Fruit fly (Drosophila melanogaster) whole organism, prepupa: ENCODE results near the gene moody.
A peak's percentile ranks its signal among the peaks of the same experiment; 100 is the strongest.

Source experiments
- CG8119 ChIP-seq: fragments of 200-800 bp; sonication (Bioruptor generic); IDR thresholded peaks from 3 replicates; pipeline ENCODE4 v1.3.6; 2022; ENCODE audit warnings: missing biosample characterization, missing genetic modification characterization
- CG8319 ChIP-seq: fragments of 200-800 bp; sonication (Bioruptor generic); optimal IDR thresholded peaks from 3 replicates; lab custom pipeline; 2016; ENCODE audit warnings: missing biosample characterization, missing genetic modification characterization
- Gug ChIP-seq: fragments of 200-800 bp; sonication (Bioruptor generic); IDR thresholded peaks from 2 replicates; pipeline ENCODE4 v1.3.6; 2022; ENCODE audit warnings: missing biosample characterization, missing genetic modification characterization
- Hr38 ChIP-seq: sonication (Bioruptor generic); optimal IDR thresholded peaks from 2 replicates; lab custom pipeline; 2016; ENCODE audit warnings: missing biosample characterization, missing genetic modification characterization
- Lpt ChIP-seq: fragments of 200-800 bp; sonication (Bioruptor generic); optimal IDR thresholded peaks from 3 replicates; lab custom pipeline; 2016; ENCODE audit warnings: missing biosample characterization, missing genetic modification characterization
- Smox ChIP-seq: fragments of 200-800 bp; sonication (Bioruptor generic); optimal IDR thresholded peaks from 3 replicates; lab custom pipeline; 2016; ENCODE audit warnings: missing biosample characterization, missing genetic modification characterization
- cyc ChIP-seq: fragments of 200-800 bp; sonication (Bioruptor generic); optimal IDR thresholded peaks from 3 replicates; lab custom pipeline; 2016; ENCODE audit warnings: missing biosample characterization, missing genetic modification characterization
- dac ChIP-seq: fragments of 200-800 bp; sonication (Bioruptor generic); optimal IDR thresholded peaks from 2 replicates; lab custom pipeline; 2017; ENCODE audit warnings: missing biosample characterization, mild to moderate bottlenecking, missing genetic modification characterization
- dsx ChIP-seq: fragments of 200-800 bp; optimal IDR thresholded peaks from 3 replicates; lab custom pipeline; 2019; ENCODE audit warnings: missing biosample characterization, mild to moderate bottlenecking, missing genetic modification characterization, moderate library complexity; ENCODE audit not compliant: poor library complexity, severe bottlenecking
- lz ChIP-seq: fragments of 200-800 bp; sonication (Bioruptor generic); optimal IDR thresholded peaks from 3 replicates; lab custom pipeline; 2016; ENCODE audit warnings: missing biosample characterization, missing genetic modification characterization

dm6 chrX:2071878-2072817 is 22.2 kb upstream of the moody start, which contains the start of gene Rtca:
- no peak for TF ChIP-seq Hr38 (GFP tag; lab: Kevin White, UChicago)
- peak; percentile 78 for TF ChIP-seq Gug (GFP tag; lab: Robert Waterston, UW)
- TF ChIP-seq CG8319 (GFP tag; lab: Kevin White, UChicago): peak; percentile 83
- TF ChIP-seq Smox: peak; percentile 86
- TF ChIP-seq Lpt (GFP tag; lab: Kevin White, UChicago): peak; percentile 84
- peak; percentile 77 for TF ChIP-seq dsx
- TF ChIP-seq dac (GFP tag; lab: Kevin White, UChicago): peak; percentile 76
- TF ChIP-seq lz (GFP tag; lab: Kevin White, UChicago): peak; percentile 89
- peak; percentile 89 for TF ChIP-seq cyc (GFP tag; lab: Kevin White, UChicago)
- TF ChIP-seq CG8119 (GFP tag; lab: Robert Waterston, UW): peak; percentile 86
